Fruit fly (Drosophila melanogaster) whole organism, embryonic: ENCODE results near the gene DIP1.

Experiments
- Antp ChIP-seq: fragments of 200-800 bp; sonication (Bioruptor generic); optimal IDR thresholded peaks from 3 replicates; lab custom pipeline; 2016; ENCODE audit warnings: missing biosample characterization, missing genetic modification characterization
- BEAF-32 ChIP-seq: fragments of 200-800 bp; sonication (Bioruptor generic); optimal IDR thresholded peaks from 3 replicates; lab custom pipeline; 2017; ENCODE audit warnings: missing biosample characterization, missing genetic modification characterization, mild to moderate bottlenecking, moderate library complexity, missing genetic modification reagents
- CG10267 ChIP-seq: fragments of 200-800 bp; sonication (Bioruptor generic); optimal IDR thresholded peaks from 2 replicates; lab custom pipeline; 2018; ENCODE audit warnings: missing biosample characterization, mild to moderate bottlenecking, missing genetic modification characterization, moderate library complexity
- CG10959 ChIP-seq: fragments of 200-800 bp; sonication (Bioruptor generic); IDR thresholded peaks from 2 replicates; pipeline ENCODE4 v1.3.6; 2022; ENCODE audit warnings: missing biosample characterization, missing genetic modification characterization
- CG11696 ChIP-seq: fragments of 200-800 bp; sonication (Bioruptor generic); IDR thresholded peaks from 2 replicates; pipeline ENCODE4 v1.3.6; 2022; ENCODE audit warnings: missing biosample characterization, missing genetic modification characterization
- CG12299 ChIP-seq: fragments of 200-800 bp; sonication (Bioruptor generic); optimal IDR thresholded peaks from 2 replicates; lab custom pipeline; 2018; ENCODE audit warnings: missing biosample characterization, mild to moderate bottlenecking, missing genetic modification characterization
- CG13775 ChIP-seq: fragments of 200-800 bp; sonication (Bioruptor generic); optimal IDR thresholded peaks from 3 replicates; lab custom pipeline; 2017; ENCODE audit warnings: missing biosample characterization, mild to moderate bottlenecking, missing genetic modification characterization
- CG1602 ChIP-seq: fragments of 200-800 bp; sonication (Bioruptor generic); optimal IDR thresholded peaks from 3 replicates; lab custom pipeline; 2016; ENCODE audit warnings: missing biosample characterization, missing genetic modification characterization
- CG1647 ChIP-seq: fragments of 200-800 bp; sonication (Bioruptor generic); optimal IDR thresholded peaks from 3 replicates; lab custom pipeline; 2016; ENCODE audit warnings: missing biosample characterization, missing genetic modification characterization
- CG17385 ChIP-seq: fragments of 200-800 bp; sonication (Bioruptor generic); optimal IDR thresholded peaks from 3 replicates; lab custom pipeline; 2018; ENCODE audit warnings: missing biosample characterization, mild to moderate bottlenecking, missing genetic modification characterization
- CG18011 ChIP-seq: fragments of 200-800 bp; sonication (Bioruptor generic); optimal IDR thresholded peaks from 2 replicates; lab custom pipeline; 2017; ENCODE audit warnings: missing biosample characterization, missing genetic modification characterization, mild to moderate bottlenecking, moderate library complexity, missing genotype
- CG18262 ChIP-seq: fragments of 200-800 bp; optimal IDR thresholded peaks from 3 replicates; lab custom pipeline; 2019; ENCODE audit warnings: missing biosample characterization, mild to moderate bottlenecking, missing genetic modification characterization, moderate library complexity
- CG2129 ChIP-seq: fragments of 200-800 bp; sonication (Bioruptor generic); IDR thresholded peaks from 2 replicates; pipeline ENCODE4 v1.3.6; 2022; ENCODE audit warnings: missing biosample characterization, missing genetic modification characterization; ENCODE audit not compliant: partially characterized antibody
- CG3065 ChIP-seq: fragments of 200-800 bp; sonication (Bioruptor generic); optimal IDR thresholded peaks from 2 replicates; lab custom pipeline; 2016; ENCODE audit warnings: missing biosample characterization, missing genetic modification characterization
- CG3281 ChIP-seq: fragments of 200-800 bp; sonication (Bioruptor generic); optimal IDR thresholded peaks from 3 replicates; lab custom pipeline; 2017; ENCODE audit warnings: missing biosample characterization, mild to moderate bottlenecking, missing genetic modification characterization
- CG33557 ChIP-seq: fragments of 200-800 bp; sonication (Bioruptor generic); optimal IDR thresholded peaks from 2 replicates; lab custom pipeline; 2019; ENCODE audit warnings: missing biosample characterization, mild to moderate bottlenecking, missing genetic modification characterization, moderate library complexity
- CG34224 ChIP-seq: fragments of 200-800 bp; sonication (Bioruptor generic); IDR thresholded peaks from 3 replicates; pipeline ENCODE4 v1.3.6; 2022; ENCODE audit warnings: missing biosample characterization, missing genetic modification characterization; ENCODE audit not compliant: partially characterized antibody
- CG7928 ChIP-seq: fragments of 200-800 bp; sonication (Bioruptor generic); optimal IDR thresholded peaks from 2 replicates; lab custom pipeline; 2017; ENCODE audit warnings: missing biosample characterization, mild to moderate bottlenecking, missing genetic modification characterization
- CG8089 ChIP-seq: fragments of 200-800 bp; sonication (Bioruptor generic); optimal IDR thresholded peaks from 3 replicates; lab custom pipeline; 2016; ENCODE audit warnings: missing biosample characterization, missing genetic modification characterization
- Chrac-16 ChIP-seq: fragments of 200-800 bp; sonication (Bioruptor generic); optimal IDR thresholded peaks from 3 replicates; lab custom pipeline; 2016; ENCODE audit warnings: missing biosample characterization, missing genetic modification characterization
- D ChIP-seq, 2 experiments: fragments of 200-800 bp in 1 of 2; fragments of >200 bp in 1 of 2; sonication (Bioruptor generic) in 1 of 2; optimal IDR thresholded peaks; 2 replicates in 1 of 2; 3 replicates in 1 of 2; lab custom pipeline; 2017; ENCODE audit warnings: mild to moderate bottlenecking in 1 of 2, missing biosample characterization in 1 of 2, missing genetic modification characterization in 1 of 2, missing genetic modification reagents in 1 of 2
- E2f1 ChIP-seq: fragments of 200-800 bp; sonication (Bioruptor generic); IDR thresholded peaks from 2 replicates; pipeline ENCODE4 v1.3.6; 2022; ENCODE audit warnings: missing biosample characterization, missing genetic modification characterization
- Fer2 ChIP-seq: fragments of 200-800 bp; sonication (Bioruptor generic); optimal IDR thresholded peaks from 2 replicates; lab custom pipeline; 2018; ENCODE audit warnings: missing biosample characterization, mild to moderate bottlenecking, missing genetic modification characterization, moderate library complexity
- HLH3B ChIP-seq: fragments of 200-800 bp; sonication (Bioruptor generic); IDR thresholded peaks from 2 replicates; pipeline ENCODE4 v1.3.6; 2022; ENCODE audit warnings: missing biosample characterization, missing genetic modification characterization
- HmgD ChIP-seq: fragments of 200-800 bp; sonication (Bioruptor generic); optimal IDR thresholded peaks from 3 replicates; lab custom pipeline; 2016; ENCODE audit warnings: missing biosample characterization, missing genetic modification characterization
- Hmr ChIP-seq: fragments of 200-800 bp; sonication (Bioruptor generic); optimal IDR thresholded peaks from 3 replicates; lab custom pipeline; 2017; ENCODE audit warnings: mild to moderate bottlenecking, missing biosample characterization, missing genetic modification reagents, missing genetic modification characterization
- Hr39 ChIP-seq: fragments of >200 bp; optimal IDR thresholded peaks from 2 replicates; lab custom pipeline; 2017
- Hsf ChIP-seq: fragments of 200-800 bp; sonication (Bioruptor generic); optimal IDR thresholded peaks from 3 replicates; lab custom pipeline; 2016; ENCODE audit warnings: missing biosample characterization, missing genetic modification characterization
- Kr ChIP-seq: fragments of 200-800 bp; sonication (Bioruptor generic); optimal IDR thresholded peaks from 2 replicates; lab custom pipeline; 2017; ENCODE audit warnings: missing biosample characterization, mild to moderate bottlenecking, missing genetic modification characterization
- MESR4 ChIP-seq: fragments of 200-800 bp; sonication (Bioruptor generic); optimal IDR thresholded peaks from 2 replicates; lab custom pipeline; 2018; ENCODE audit warnings: missing biosample characterization, mild to moderate bottlenecking, missing genetic modification characterization, moderate library complexity
- Mad ChIP-seq: fragments of 200-800 bp; sonication (Bioruptor generic); optimal IDR thresholded peaks from 2 replicates; lab custom pipeline; 2016; ENCODE audit warnings: missing biosample characterization, missing genetic modification characterization
- Mes4 ChIP-seq: fragments of 200-800 bp; sonication (Bioruptor generic); optimal IDR thresholded peaks from 2 replicates; lab custom pipeline; 2016; ENCODE audit warnings: missing biosample characterization, missing genetic modification characterization
- TFAM ChIP-seq: fragments of 200-800 bp; sonication (Bioruptor generic); optimal IDR thresholded peaks from 2 replicates; lab custom pipeline; 2017; ENCODE audit warnings: missing biosample characterization, missing genetic modification characterization, inconsistent platforms
- Tbp ChIP-seq: fragments of >200 bp; optimal IDR thresholded peaks from 2 replicates; lab custom pipeline; 2018; ENCODE audit warnings: missing biosample characterization, missing genetic modification characterization
- disco-r ChIP-seq: fragments of 200-800 bp; sonication (Bioruptor generic); optimal IDR thresholded peaks from 2 replicates; lab custom pipeline; 2016; ENCODE audit warnings: missing biosample characterization, missing genetic modification characterization
- emc ChIP-seq: fragments of 200-800 bp; sonication (Bioruptor generic); optimal IDR thresholded peaks from 2 replicates; lab custom pipeline; 2016; ENCODE audit warnings: missing biosample characterization, missing genetic modification characterization
- exex ChIP-seq: fragments of 200-800 bp; sonication (Bioruptor generic); optimal IDR thresholded peaks from 4 replicates; lab custom pipeline; 2018; ENCODE audit warnings: missing biosample characterization, mild to moderate bottlenecking, missing genetic modification characterization, moderate library complexity
- fd96Cb ChIP-seq: fragments of 200-800 bp; sonication (Bioruptor generic); optimal IDR thresholded peaks from 2 replicates; lab custom pipeline; 2018; ENCODE audit warnings: missing biosample characterization, mild to moderate bottlenecking, missing genetic modification characterization, moderate library complexity
- gcm ChIP-seq: fragments of 200-800 bp; sonication (Bioruptor generic); optimal IDR thresholded peaks from 2 replicates; lab custom pipeline; 2019; ENCODE audit warnings: missing biosample characterization, mild to moderate bottlenecking, missing genetic modification characterization, moderate library complexity
- grau ChIP-seq: fragments of 200-800 bp; optimal IDR thresholded peaks from 3 replicates; lab custom pipeline; 2019; ENCODE audit warnings: missing biosample characterization, mild to moderate bottlenecking, missing genetic modification characterization, moderate library complexity
- gt ChIP-seq: fragments of 200-800 bp; sonication (Bioruptor generic); IDR thresholded peaks from 2 replicates; pipeline ENCODE4 v1.3.6; 2022; ENCODE audit warnings: missing biosample characterization, missing genetic modification characterization
- lab ChIP-seq: fragments of 200-800 bp; sonication (Bioruptor generic); optimal IDR thresholded peaks from 3 replicates; lab custom pipeline; 2017; ENCODE audit warnings: missing biosample characterization, missing genetic modification characterization, mild to moderate bottlenecking, moderate library complexity, missing genetic modification reagents
- maf-S ChIP-seq: fragments of 200-800 bp; sonication (Bioruptor generic); optimal IDR thresholded peaks from 2 replicates; lab custom pipeline; 2016; ENCODE audit warnings: missing biosample characterization, missing genetic modification characterization
- mld ChIP-seq: fragments of 200-800 bp; sonication (Bioruptor generic); IDR thresholded peaks from 3 replicates; pipeline ENCODE4 v1.3.6; 2022; ENCODE audit warnings: missing biosample characterization, missing genetic modification characterization; ENCODE audit not compliant: partially characterized antibody
- pb ChIP-seq: fragments of 200-800 bp; sonication (Bioruptor generic); optimal IDR thresholded peaks from 3 replicates; lab custom pipeline; 2016; ENCODE audit warnings: missing biosample characterization, missing genetic modification characterization
- phol ChIP-seq: fragments of 200-800 bp; sonication (Bioruptor generic); optimal IDR thresholded peaks from 3 replicates; lab custom pipeline; 2018; ENCODE audit warnings: missing biosample characterization, mild to moderate bottlenecking, missing genetic modification characterization, moderate library complexity
- salm ChIP-seq: fragments of 200-800 bp; sonication (Bioruptor generic); optimal IDR thresholded peaks from 2 replicates; lab custom pipeline; 2018; ENCODE audit warnings: missing biosample characterization, mild to moderate bottlenecking, missing genetic modification characterization
- sima ChIP-seq: fragments of 200-800 bp; sonication (Bioruptor generic); optimal IDR thresholded peaks from 2 replicates; lab custom pipeline; 2016; ENCODE audit warnings: missing biosample characterization, missing genetic modification characterization
- sqz ChIP-seq: fragments of 200-800 bp; sonication (Bioruptor generic); optimal IDR thresholded peaks from 3 replicates; lab custom pipeline; 2018; ENCODE audit warnings: missing biosample characterization, mild to moderate bottlenecking, missing genetic modification characterization
- zen ChIP-seq: fragments of 200-800 bp; sonication (Bioruptor generic); optimal IDR thresholded peaks from 3 replicates; lab custom pipeline; 2018; ENCODE audit warnings: missing biosample characterization, mild to moderate bottlenecking, missing genetic modification characterization, moderate library complexity

Gene DIP1

dm6 chrX:21593907-21594306 lies 36.0 kb downstream of the DIP1 start (continued):
- TF ChIP-seq phol (tag; lab: Kevin White, UChicago) = peak; percentile 93
- TF ChIP-seq Kr = no peak
- TF ChIP-seq sqz = peak; percentile 69
- peak; percentile 90 for TF ChIP-seq CG8089
- TF ChIP-seq TFAM (GFP tag; lab: Kevin White, UChicago) = peak; percentile 59
- peak; percentile 68 for TF ChIP-seq Hmr (GFP tag; lab: Kevin White, UChicago)
- no peak for TF ChIP-seq Hr39 (lab: Kevin White, UChicago)
- peak; percentile 87 for TF ChIP-seq HLH3B (GFP tag; lab: Robert Waterston, UW)
- peak; percentile 85 for TF ChIP-seq CG10267 (tag; lab: Kevin White, UChicago)
- peak; percentile 84 for TF ChIP-seq Mes4
- peak; percentile 58 for TF ChIP-seq CG3281 (GFP tag; lab: Kevin White, UChicago)
- peak; percentile 54 for TF ChIP-seq CG12299 (tag; lab: Kevin White, UChicago)
- TF ChIP-seq Antp = peak; percentile 91
- TF ChIP-seq Tbp (GFP tag; lab: Kevin White, UChicago) = no peak
- TF ChIP-seq gt (GFP tag; lab: Robert Waterston, UW) = peak; percentile 51; the same call in 1 of the 2 replicates
- TF ChIP-seq BEAF-32 (GFP tag; lab: Kevin White, UChicago) = no peak
- TF ChIP-seq Mad = peak; percentile 64
- TF ChIP-seq CG10959 (GFP tag; lab: Robert Waterston, UW) = peak; percentile 91
- peak; percentile 85 for TF ChIP-seq pb
- TF ChIP-seq CG7928 (GFP tag; lab: Kevin White, UChicago) = no peak
- no peak for TF ChIP-seq CG2129
- peak; percentile 86 for TF ChIP-seq Hsf (GFP tag; lab: Kevin White, UChicago)
- TF ChIP-seq CG33557 (GFP tag; lab: Kevin White, UChicago) = peak; percentile 43
- peak; percentile 44 for TF ChIP-seq Fer2 (tag; lab: Kevin White, UChicago)
- TF ChIP-seq CG3065 (GFP tag; lab: Kevin White, UChicago) = peak; percentile 44
- no peak for TF ChIP-seq exex
- peak; percentile 55 for TF ChIP-seq salm (tag; lab: Kevin White, UChicago)
- TF ChIP-seq CG1647 (GFP tag; lab: Kevin White, UChicago) = peak; percentile 78
- TF ChIP-seq sima = peak; percentile 33
- peak; percentile 80 for TF ChIP-seq CG13775 (GFP tag; lab: Kevin White, UChicago)
- peak; percentile 64 for TF ChIP-seq maf-S (GFP tag; lab: Kevin White, UChicago)
- no peak for TF ChIP-seq CG34224 (GFP tag; lab: Robert Waterston, UW)
- peak; percentile 31 for TF ChIP-seq CG18011 (GFP tag; lab: Kevin White, UChicago)
- peak; percentile 73 for TF ChIP-seq E2f1
- TF ChIP-seq mld = no peak
- TF ChIP-seq emc (GFP tag; lab: Kevin White, UChicago) = peak; percentile 7
- peak; percentile 79 for TF ChIP-seq Chrac-16 (GFP tag; lab: Kevin White, UChicago)
- peak; percentile 52 for TF ChIP-seq disco-r (GFP tag; lab: Kevin White, UChicago)
- peak; percentile 95 for TF ChIP-seq fd96Cb (tag; lab: Kevin White, UChicago)
- TF ChIP-seq MESR4 (GFP tag; lab: Kevin White, UChicago) = peak; percentile 3
- peak; percentile 79 for TF ChIP-seq lab
- TF ChIP-seq grau (tag; lab: Kevin White, UChicago) = peak; percentile 81
- peak; percentile 94 for TF ChIP-seq zen (tag; lab: Kevin White, UChicago)
- TF ChIP-seq CG1602 (GFP tag; lab: Kevin White, UChicago) = peak; percentile 78
- TF ChIP-seq gcm (GFP tag; lab: Kevin White, UChicago) = peak; percentile 63
- TF ChIP-seq CG17385 = peak; percentile 73
- peak; percentile 54 for TF ChIP-seq HmgD
- TF ChIP-seq CG18262 (tag; lab: Kevin White, UChicago) = peak; percentile 93
- TF ChIP-seq CG11696 (GFP tag; lab: Robert Waterston, UW) = peak; percentile 63; the same call in 1 of the 2 replicates
- TF ChIP-seq D (optimal IDR thresholded peaks at IDR 0.05; lab: Kevin White, UChicago) = no peak
- peak; percentile 90 for TF ChIP-seq D (GFP tag; optimal IDR thresholded peaks at IDR 0.05; lab: Kevin White, UChicago)
